Worm (Caenorhabditis elegans) whole organism, L4 larva: ENCODE data around the gene pros-1.

Source experiments
- R02D3.7 ChIP-seq: fragments of 150-350 bp; sonication (generic microtip); optimal IDR thresholded peaks from 3 replicates; lab custom pipeline; 2014; ENCODE audit warnings: missing biosample characterization, missing genetic modification characterization
- T20F7.1 ChIP-seq: fragments of 200-800 bp; sonication (Bioruptor generic); optimal IDR thresholded peaks from 2 replicates; lab custom pipeline; 2018; ENCODE audit warnings: mild to moderate bottlenecking, missing genetic modification characterization, missing compliant biosample characterization
- aha-1 ChIP-seq: fragments of 150-350 bp; peaks from one replicate; lab custom pipeline; 2014; ENCODE audit warnings: missing biosample characterization, missing genetic modification characterization
- arid-1 ChIP-seq: fragments of 200-800 bp; sonication (Bioruptor generic); conservative IDR thresholded peaks from 2 replicates; pipeline ENCODE4 v1.3.6; 2022; ENCODE audit warnings: missing genetic modification reagents, missing genetic modification characterization, missing compliant biosample characterization
- attf-4 ChIP-seq: sonication (generic microtip); optimal IDR thresholded peaks from 3 replicates; lab custom pipeline; 2017; ENCODE audit warnings: missing biosample characterization, missing genetic modification characterization
- ceh-20 ChIP-seq: fragments of 200-800 bp; sonication (Bioruptor generic); IDR thresholded peaks from 2 replicates; pipeline ENCODE4 v1.3.6; 2022; ENCODE audit warnings: missing genetic modification reagents, missing genetic modification characterization, missing compliant biosample characterization
- ceh-32 ChIP-seq: sonication (generic microtip); optimal IDR thresholded peaks from 2 replicates; lab custom pipeline; 2016; ENCODE audit warnings: mild to moderate bottlenecking, missing genetic modification characterization, missing compliant biosample characterization; ENCODE audit not compliant: poor library complexity
- dmd-8 ChIP-seq: fragments of 200-800 bp; sonication (Bioruptor generic); IDR thresholded peaks from 2 replicates; pipeline ENCODE4 v1.3.6; 2022; ENCODE audit warnings: missing genetic modification characterization, missing compliant biosample characterization
- dmd-9 ChIP-seq: fragments of 200-800 bp; sonication (Bioruptor generic); IDR thresholded peaks from 2 replicates; pipeline ENCODE4 v1.3.6; 2022; ENCODE audit warnings: missing genetic modification reagents, missing genetic modification characterization, missing compliant biosample characterization
- dpl-1 ChIP-seq: fragments of 150-350 bp; optimal IDR thresholded peaks from 2 replicates; lab custom pipeline; 2014; ENCODE audit warnings: missing biosample characterization, missing genetic modification reagents, missing genetic modification characterization
- egl-27 ChIP-seq: sonication (generic microtip); optimal IDR thresholded peaks from 3 replicates; lab custom pipeline; 2017; ENCODE audit warnings: missing biosample characterization, missing genetic modification reagents, missing genetic modification characterization
- hlh-11 ChIP-seq: fragments of 200-800 bp; sonication (Bioruptor generic); optimal IDR thresholded peaks from 2 replicates; lab custom pipeline; 2018; ENCODE audit warnings: mild to moderate bottlenecking, missing genetic modification characterization, missing compliant biosample characterization
- hlh-30 ChIP-seq: sonication (generic microtip); optimal IDR thresholded peaks from 2 replicates; lab custom pipeline; 2017; ENCODE audit warnings: antibody characterized with exemption, mild to moderate bottlenecking, missing genetic modification characterization, missing compliant biosample characterization; ENCODE audit not compliant: insufficient read depth
- lin-13 ChIP-seq: fragments of 150-350 bp; optimal IDR thresholded peaks from 2 replicates; lab custom pipeline; 2014; ENCODE audit warnings: missing biosample characterization, missing genetic modification reagents, missing genetic modification characterization
- lin-38 ChIP-seq: fragments of 200-800 bp; sonication (Bioruptor generic); IDR thresholded peaks from 2 replicates; pipeline ENCODE4 v1.3.6; 2022; ENCODE audit warnings: missing genetic modification reagents, missing genetic modification characterization, missing compliant biosample characterization
- lir-3 ChIP-seq: sonication (generic microtip); optimal IDR thresholded peaks from 2 replicates; lab custom pipeline; 2016; ENCODE audit warnings: mild to moderate bottlenecking, missing genetic modification characterization, missing compliant biosample characterization
- lsy-2 ChIP-seq, 2 experiments: fragments of 150-350 bp in 1 of 2; sonication (generic microtip) in 1 of 2; optimal IDR thresholded peaks; 2 replicates each; lab custom pipeline; 2014 to 2017; ENCODE audit warnings: missing biosample characterization in 2 of 2, missing genetic modification characterization in 2 of 2
- mes-2 ChIP-seq: sonication (generic microtip); optimal IDR thresholded peaks from 2 replicates; lab custom pipeline; 2016; ENCODE audit warnings: missing genotype, mild to moderate bottlenecking, missing genetic modification characterization, missing compliant biosample characterization; ENCODE audit not compliant: poor library complexity, severe bottlenecking
- nhr-25 ChIP-seq: sonication (generic microtip); optimal IDR thresholded peaks from 2 replicates; lab custom pipeline; 2017; ENCODE audit warnings: missing genetic modification characterization, mild to moderate bottlenecking, missing compliant biosample characterization, antibody characterized with exemption, moderate library complexity, borderline replicate concordance; ENCODE audit not compliant: insufficient read depth
- nhr-28 ChIP-seq: fragments of 150-350 bp; optimal IDR thresholded peaks from 2 replicates; lab custom pipeline; 2014; ENCODE audit warnings: missing biosample characterization, missing genetic modification characterization
- nhr-41 ChIP-seq: fragments of 200-800 bp; sonication (Bioruptor generic); IDR thresholded peaks from 2 replicates; pipeline ENCODE4 v1.3.6; 2022; ENCODE audit warnings: missing genetic modification reagents, missing genetic modification characterization, missing compliant biosample characterization
- nhr-42 ChIP-seq: fragments of 200-800 bp; sonication (Bioruptor generic); IDR thresholded peaks from 2 replicates; pipeline ENCODE4 v1.3.6; 2022; ENCODE audit warnings: missing genetic modification characterization, missing compliant biosample characterization
- nhr-48 ChIP-seq: sonication (generic microtip); optimal IDR thresholded peaks from 2 replicates; lab custom pipeline; 2016; ENCODE audit warnings: mild to moderate bottlenecking, missing genetic modification characterization, missing compliant biosample characterization
- nhr-6 ChIP-seq: fragments of 150-350 bp; optimal IDR thresholded peaks from 2 replicates; lab custom pipeline; 2014; ENCODE audit warnings: missing biosample characterization, missing genetic modification characterization
- nhr-76 ChIP-seq: fragments of 150-350 bp; optimal IDR thresholded peaks from 2 replicates; lab custom pipeline; 2014; ENCODE audit warnings: missing biosample characterization, missing genetic modification characterization
- pha-4 ChIP-seq, 2 experiments: fragments of 150-350 bp in 1 of 2; fragments of 200-800 bp in 1 of 2; sonication (Bioruptor generic) in 1 of 2; IDR thresholded peaks in 1 of 2; optimal IDR thresholded peaks in 1 of 2; 2 replicates each; pipeline versions ENCODE4 v1.3.6 to Lab custom; 2014 to 2022; ENCODE audit warnings: missing genetic modification characterization in 2 of 2, missing genetic modification reagents in 2 of 2, missing biosample characterization in 1 of 2, missing compliant biosample characterization in 1 of 2
- skn-1 ChIP-seq: fragments of 150-350 bp; optimal IDR thresholded peaks from 2 replicates; lab custom pipeline; 2014; ENCODE audit warnings: missing biosample characterization, missing genetic modification characterization
- unc-62 ChIP-seq, 3 experiments: fragments of 150-350 bp in 1 of 3; sonication (generic microtip); optimal IDR thresholded peaks in 2 of 3; peaks in 1 of 3; 1 replicate in 1 of 3; 2 replicates in 2 of 3; lab custom pipeline; 2014 to 2017; ENCODE audit warnings: missing biosample characterization in 3 of 3, missing genetic modification characterization in 3 of 3, missing genetic modification reagents in 3 of 3, missing genotype in 1 of 3
- zag-1 ChIP-seq: fragments of 150-350 bp; optimal IDR thresholded peaks from 2 replicates; lab custom pipeline; 2014; ENCODE audit warnings: missing biosample characterization, missing genetic modification characterization
- zfp-2 ChIP-seq: sonication (generic microtip); optimal IDR thresholded peaks from 2 replicates; lab custom pipeline; 2016; ENCODE audit warnings: mild to moderate bottlenecking, missing genetic modification characterization, missing compliant biosample characterization
- ztf-7 ChIP-seq: fragments of 150-350 bp; optimal IDR thresholded peaks from 2 replicates; lab custom pipeline; 2014; ENCODE audit warnings: missing biosample characterization, missing genetic modification characterization

pros-1 gene

DNA sequence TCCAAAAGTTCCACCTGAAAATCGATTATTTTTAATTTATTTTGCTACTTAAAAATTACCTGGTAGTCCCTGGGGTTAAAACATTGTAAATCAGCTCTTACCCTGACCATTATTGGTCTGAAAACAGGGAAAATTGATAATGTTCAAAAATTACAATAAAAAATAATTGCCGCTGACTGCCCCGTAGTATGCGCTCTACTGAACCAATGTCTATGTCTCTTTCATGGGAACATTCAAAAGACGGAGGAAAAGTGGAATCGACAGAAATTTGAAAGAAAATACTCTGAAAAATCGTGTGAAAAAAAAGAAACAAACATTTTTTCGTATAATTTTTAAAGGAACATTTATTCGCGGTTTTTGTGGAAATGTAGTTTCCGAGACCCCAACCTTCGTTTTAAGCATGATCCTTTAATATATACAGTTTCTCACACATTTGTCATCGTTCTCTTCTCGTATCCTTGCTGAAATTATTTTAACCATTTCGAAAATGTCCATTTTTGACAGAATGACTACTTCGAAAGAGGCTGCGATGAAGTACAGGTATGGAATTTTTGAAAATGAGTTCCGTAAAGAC is 13.2 kb downstream of the pros-1 start, which contains the start of the genes dcr-1 and apc-2:
TSS of gene dcr-1 (minus strand) at position 117 of the 574 bp plus-strand sequence.
TSS of gene apc-2 (plus strand) at position 465 of the 574 bp plus-strand sequence.
- no peak for TF ChIP-seq R02D3.7
- peak; percentile 10 for TF ChIP-seq nhr-28 (tag; lab: Kevin White, UChicago)
- TF ChIP-seq dpl-1 (GFP tag; lab: Kevin White, UChicago): peak; percentile 37
- TF ChIP-seq attf-4 (tag; lab: Kevin White, UChicago): no peak
- TF ChIP-seq unc-62 (GFP tag; optimal IDR thresholded peaks at IDR 0.05 in 1 of 2; lab: Kevin White, UChicago): no peak
- no peak for TF ChIP-seq unc-62 (tag; optimal IDR thresholded peaks at IDR 0.05; lab: Kevin White, UChicago)

DNA sequence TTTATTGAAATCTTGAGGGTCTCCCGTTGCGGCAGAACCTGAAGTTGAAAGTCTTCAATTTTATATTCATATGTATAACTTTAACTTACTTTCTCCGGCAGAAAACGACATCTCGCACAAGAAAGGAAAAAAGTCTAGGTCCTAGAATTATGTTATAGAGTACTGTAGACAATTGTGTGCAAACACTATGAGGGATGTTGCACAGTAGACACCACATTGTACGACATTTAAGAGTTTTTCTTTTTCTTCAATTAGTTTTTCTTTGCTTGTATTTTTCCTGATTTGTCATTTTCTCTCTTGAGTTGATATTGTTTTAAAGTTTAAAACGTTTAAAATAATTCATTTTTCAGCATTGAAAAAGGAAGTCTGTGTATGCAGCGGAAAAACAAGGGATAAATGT is 18.3 kb downstream of the pros-1 start, which contains the start of the genes K06H7.7 and grp-1:
TSS of gene K06H7.7 (minus strand) at position 121 of the 400 bp plus-strand sequence.
TSS of gene grp-1 (plus strand) at position 351 of the 400 bp plus-strand sequence.
- TF ChIP-seq lsy-2 (tag; optimal IDR thresholded peaks at IDR 0.05; lab: Kevin White, UChicago) (peak; percentile 92 to 99), skn-1 (tag; lab: Kevin White, UChicago) (no peak), nhr-25 (no peak), T20F7.1 (GFP tag; lab: Kevin White, UChicago) (peak; percentile 49), arid-1 (GFP tag; lab: Robert Waterston, UW) (peak; percentile 42; the same call in 1 of the 2 replicates), nhr-6 (peak; percentile 37), nhr-48 (tag; lab: Kevin White, UChicago) (no peak), mes-2 (tag; lab: Kevin White, UChicago) (peak; percentile 59), pha-4 (GFP tag; IDR thresholded peaks at IDR 0.05; lab: Robert Waterston, UW) (no peak), pha-4 (tag; optimal IDR thresholded peaks at IDR 0.05; lab: Kevin White, UChicago) (peak; percentile 0), zfp-2 (tag; lab: Kevin White, UChicago) (no peak), dpl-1 (GFP tag; lab: Kevin White, UChicago) (peak; percentile 66), lin-38 (peak; percentile 64), lin-13 (GFP tag; lab: Kevin White, UChicago) (no peak), ztf-7 (tag; lab: Kevin White, UChicago) (no peak), hlh-30 (tag; lab: Kevin White, UChicago) (peak; percentile 34), nhr-41 (no peak), egl-27 (no peak)

DNA sequence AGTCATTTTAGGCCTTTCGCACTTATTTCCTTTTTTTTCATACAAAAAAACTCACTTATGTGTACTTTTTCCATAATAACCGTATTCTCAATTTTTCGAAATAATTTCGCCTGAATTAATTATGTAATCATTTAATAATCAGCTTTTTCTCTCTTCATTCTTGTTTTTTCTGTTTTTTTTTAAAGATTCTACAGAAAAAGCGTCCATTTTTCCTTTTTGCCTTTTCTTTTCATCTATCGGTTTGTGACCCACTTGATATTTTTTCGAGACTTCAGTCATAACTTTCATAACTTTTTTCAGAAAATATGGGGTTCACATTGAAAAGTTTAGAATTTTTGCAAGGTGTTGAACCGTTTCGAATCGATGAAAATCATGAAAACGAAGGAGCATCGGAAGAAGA is 21.1 kb downstream of the pros-1 start, which contains the start of gene vms-1:
TSS of gene vms-1 (plus strand) at position 301 of the 400 bp plus-strand sequence.
- TF ChIP-seq aha-1 (tag; lab: Kevin White, UChicago) (no peak), lin-38 (no peak), lir-3 (tag; lab: Kevin White, UChicago) (no peak), dpl-1 (GFP tag; lab: Kevin White, UChicago) (no peak), zag-1 (tag; lab: Kevin White, UChicago) (no peak), dmd-9 (no peak), ceh-20 (GFP tag; lab: Robert Waterston, UW) (no peak), nhr-42 (GFP tag; lab: Robert Waterston, UW) (no peak), nhr-28 (tag; lab: Kevin White, UChicago) (no peak), egl-27 (no peak), dmd-8 (GFP tag; lab: Robert Waterston, UW) (no peak), hlh-11 (no peak), lin-13 (GFP tag; lab: Kevin White, UChicago) (no peak), nhr-76 (tag; lab: Kevin White, UChicago) (no peak)

DNA sequence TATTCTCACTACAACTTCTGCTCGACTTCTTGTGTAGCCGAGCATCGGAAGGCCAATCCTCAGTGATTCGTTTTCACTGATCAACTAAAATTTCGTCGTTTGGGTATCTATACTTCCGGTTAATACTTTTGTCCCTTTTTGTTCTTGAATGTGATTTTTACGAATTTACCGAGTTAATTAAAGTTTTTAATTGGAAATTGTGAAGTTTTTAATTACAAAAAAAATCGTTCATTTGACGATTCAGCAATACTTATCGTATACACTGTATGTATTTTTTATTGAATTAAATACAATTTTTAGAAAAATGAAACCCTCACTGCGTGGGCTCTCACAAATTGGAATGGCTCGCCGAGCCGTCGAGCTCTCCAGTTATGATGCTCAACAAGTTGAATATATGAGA is 24.3 kb downstream of the pros-1 start, which contains the start of gene idi-1:
TSS of gene idi-1 (plus strand) at position 301 of the 400 bp plus-strand sequence.
- no peak for TF ChIP-seq ceh-32 (tag; lab: Kevin White, UChicago)
